Worm (Caenorhabditis elegans) whole organism, L4 larva: ENCODE measurements around the gene pigs-1.

Experiments
- F44E2.7 ChIP-seq: fragments of 200-800 bp; sonication (Bioruptor generic); IDR thresholded peaks from 2 replicates; pipeline ENCODE4 v2.1.2; 2022; ENCODE audit warnings: missing genetic modification characterization, missing compliant biosample characterization
- ZK546.5 ChIP-seq, 2 experiments: sonication (generic microtip); optimal IDR thresholded peaks; 2 replicates each; lab custom pipeline; 2017; ENCODE audit warnings: missing biosample characterization in 2 of 2, missing genetic modification characterization in 2 of 2
- aha-1 ChIP-seq: fragments of 150-350 bp; peaks from one replicate; lab custom pipeline; 2014; ENCODE audit warnings: missing biosample characterization, missing genetic modification characterization
- ama-1 ChIP-seq: fragments of 150-350 bp; optimal IDR thresholded peaks from 2 replicates; lab custom pipeline; 2014; ENCODE audit warnings: inconsistent platforms, mixed read lengths
- ceh-32 ChIP-seq: sonication (generic microtip); optimal IDR thresholded peaks from 2 replicates; lab custom pipeline; 2016; ENCODE audit warnings: mild to moderate bottlenecking, missing genetic modification characterization, missing compliant biosample characterization; ENCODE audit not compliant: poor library complexity
- ces-1 ChIP-seq: fragments of 150-350 bp; sonication (generic microtip); optimal IDR thresholded peaks from 4 replicates; lab custom pipeline; 2014; ENCODE audit warnings: missing biosample characterization, missing genetic modification reagents, missing genetic modification characterization
- daf-12 ChIP-seq: fragments of 150-350 bp; optimal IDR thresholded peaks from 2 replicates; lab custom pipeline; 2014; ENCODE audit warnings: missing biosample characterization, missing genetic modification reagents, missing genetic modification characterization
- daf-19 ChIP-seq: fragments of 200-800 bp; sonication (Bioruptor generic); conservative IDR thresholded peaks from 2 replicates; pipeline ENCODE4 v1.3.6; 2022; ENCODE audit warnings: missing genetic modification characterization, missing compliant biosample characterization
- dmd-6 ChIP-seq: fragments of 200-800 bp; sonication (Bioruptor generic); IDR thresholded peaks from 2 replicates; pipeline ENCODE4 v1.3.6; 2022; ENCODE audit warnings: missing genetic modification reagents, missing genetic modification characterization, missing compliant biosample characterization
- duxl-1 ChIP-seq: sonication (generic microtip); optimal IDR thresholded peaks from 2 replicates; lab custom pipeline; 2016; ENCODE audit warnings: mild to moderate bottlenecking, missing genetic modification characterization, moderate library complexity, missing compliant biosample characterization; ENCODE audit not compliant: poor library complexity
- egl-27 ChIP-seq: sonication (generic microtip); optimal IDR thresholded peaks from 3 replicates; lab custom pipeline; 2017; ENCODE audit warnings: missing biosample characterization, missing genetic modification reagents, missing genetic modification characterization
- fkh-10 ChIP-seq: fragments of 150-350 bp; optimal IDR thresholded peaks from 2 replicates; lab custom pipeline; 2014; ENCODE audit warnings: missing biosample characterization, missing genetic modification reagents, missing genetic modification characterization
- gei-8 ChIP-seq: fragments of 200-800 bp; sonication (Bioruptor generic); optimal IDR thresholded peaks from 2 replicates; lab custom pipeline; 2018; ENCODE audit warnings: mild to moderate bottlenecking, missing genetic modification characterization, missing compliant biosample characterization
- hlh-30 ChIP-seq: sonication (generic microtip); optimal IDR thresholded peaks from 2 replicates; lab custom pipeline; 2017; ENCODE audit warnings: antibody characterized with exemption, mild to moderate bottlenecking, missing genetic modification characterization, missing compliant biosample characterization; ENCODE audit not compliant: insufficient read depth
- lin-38 ChIP-seq: fragments of 200-800 bp; sonication (Bioruptor generic); IDR thresholded peaks from 2 replicates; pipeline ENCODE4 v1.3.6; 2022; ENCODE audit warnings: missing genetic modification reagents, missing genetic modification characterization, missing compliant biosample characterization
- lsy-2 ChIP-seq, 2 experiments: fragments of 150-350 bp in 1 of 2; sonication (generic microtip) in 1 of 2; optimal IDR thresholded peaks; 2 replicates each; lab custom pipeline; 2014 to 2017; ENCODE audit warnings: missing biosample characterization in 2 of 2, missing genetic modification characterization in 2 of 2
- mdt-29 ChIP-seq: fragments of 200-800 bp; sonication (Bioruptor generic); IDR thresholded peaks from 2 replicates; pipeline ENCODE4 v1.3.6; 2022; ENCODE audit warnings: missing genetic modification reagents, missing genetic modification characterization, missing compliant biosample characterization
- mxl-2 ChIP-seq: fragments of 200-800 bp; sonication (Bioruptor generic); conservative IDR thresholded peaks from 2 replicates; pipeline ENCODE4 v1.3.6; 2022; ENCODE audit warnings: missing genetic modification reagents, missing genetic modification characterization, missing compliant biosample characterization
- nhr-10 ChIP-seq: fragments of 150-350 bp; optimal IDR thresholded peaks from 2 replicates; lab custom pipeline; 2014; ENCODE audit warnings: missing biosample characterization, missing genetic modification characterization
- nhr-102 ChIP-seq: sonication (generic microtip); optimal IDR thresholded peaks from 2 replicates; lab custom pipeline; 2016; ENCODE audit warnings: mild to moderate bottlenecking, missing genetic modification characterization, moderate library complexity, missing compliant biosample characterization
- nhr-237 ChIP-seq: sonication (generic microtip); optimal IDR thresholded peaks from 2 replicates; lab custom pipeline; 2017; ENCODE audit warnings: missing biosample characterization, missing genetic modification characterization
- nhr-42 ChIP-seq: fragments of 200-800 bp; sonication (Bioruptor generic); IDR thresholded peaks from 2 replicates; pipeline ENCODE4 v1.3.6; 2022; ENCODE audit warnings: missing genetic modification characterization, missing compliant biosample characterization
- saeg-2 ChIP-seq: fragments of 200-800 bp; sonication (Bioruptor generic); IDR thresholded peaks from 2 replicates; pipeline ENCODE4 v1.3.6; 2022; ENCODE audit warnings: missing genetic modification reagents, missing genetic modification characterization, missing compliant biosample characterization
- sdz-12 ChIP-seq: fragments of 200-800 bp; sonication (Bioruptor generic); optimal IDR thresholded peaks from 2 replicates; lab custom pipeline; 2018; ENCODE audit warnings: mild to moderate bottlenecking, missing genetic modification characterization, missing compliant biosample characterization
- skn-1 ChIP-seq: fragments of 150-350 bp; optimal IDR thresholded peaks from 2 replicates; lab custom pipeline; 2014; ENCODE audit warnings: missing biosample characterization, missing genetic modification characterization
- snpc-1.2 ChIP-seq: fragments of 200-800 bp; sonication (Bioruptor generic); IDR thresholded peaks from 2 replicates; pipeline ENCODE4 v1.3.6; 2022; ENCODE audit warnings: missing genetic modification reagents, missing genetic modification characterization, missing compliant biosample characterization
- spr-1 ChIP-seq: sonication (generic microtip); optimal IDR thresholded peaks from 2 replicates; lab custom pipeline; 2016; ENCODE audit warnings: mild to moderate bottlenecking, missing genetic modification characterization, missing compliant biosample characterization
- spr-3 ChIP-seq: fragments of 200-800 bp; sonication (Bioruptor generic); optimal IDR thresholded peaks from 2 replicates; lab custom pipeline; 2018; ENCODE audit warnings: mild to moderate bottlenecking, missing genetic modification characterization, missing compliant biosample characterization
- unc-62 ChIP-seq, 3 experiments: fragments of 150-350 bp in 1 of 3; sonication (generic microtip); optimal IDR thresholded peaks in 2 of 3; peaks in 1 of 3; 1 replicate in 1 of 3; 2 replicates in 2 of 3; lab custom pipeline; 2014 to 2017; ENCODE audit warnings: missing biosample characterization in 3 of 3, missing genetic modification characterization in 3 of 3, missing genetic modification reagents in 3 of 3, missing genotype in 1 of 3

pigs-1 gene

ce11 chrIV:10170808-10171207 is 22.0 kb upstream of the pigs-1 start:
- TF ChIP-seq ces-1 (GFP tag; lab: Kevin White, UChicago) (peak; percentile 92), fkh-10 (GFP tag; lab: Kevin White, UChicago) (peak; percentile 79), nhr-102 (tag; lab: Kevin White, UChicago) (no peak), aha-1 (tag; lab: Kevin White, UChicago) (peak; percentile 20)

- TF ChIP-seq lin-38 (GFP tag; lab: Robert Waterston, UW) (peak; percentile 28; the same call in 1 of the 2 replicates), egl-27 (tag; lab: Kevin White, UChicago) (no peak)
Observed at ce11 chrIV:10164086-10164485, 15.2 kb upstream of the pigs-1 start.

- TF ChIP-seq daf-19 (GFP tag; lab: Robert Waterston, UW) (0 out of 2 replicates have a peak, but pooled peaks have one; percentile 13), unc-62 (GFP tag; optimal IDR thresholded peaks at IDR 0.05 in 1 of 2; lab: Kevin White, UChicago) (no peak), unc-62 (tag; optimal IDR thresholded peaks at IDR 0.05; lab: Kevin White, UChicago) (no peak)
- TF ChIP-seq, all 104 proteins: peak for 1
Observed at ce11 chrIV:10161706-10162105, 12.9 kb upstream of the pigs-1 start, which contains the start of gene pps-1. Gene pps-1 (plus strand): TSS chrIV:10162006.

ce11 chrIV:10157489-10158088 is 8.8 kb upstream of the pigs-1 start, which contains the start of gene ttr-53:
Gene ttr-53 (plus strand): TSS chrIV:10158038.
- TF ChIP-seq dmd-6 (GFP tag; lab: Robert Waterston, UW) (0 out of 2 replicates have a peak, but pooled peaks have one; percentile 11), daf-12 (tag; lab: Kevin White, UChicago) (no peak), mdt-29 (GFP tag; lab: Robert Waterston, UW) (no peak), aha-1 (tag; lab: Kevin White, UChicago) (peak; percentile 30)

ce11 chrIV:10157034-10157433 is 8.2 kb upstream of the pigs-1 start:
- no peak for TF ChIP-seq nhr-42 (GFP tag; lab: Robert Waterston, UW)
- no peak for TF ChIP-seq nhr-10 (tag; lab: Kevin White, UChicago)
- no peak for TF ChIP-seq lsy-2 (tag; optimal IDR thresholded peaks at IDR 0.05; lab: Kevin White, UChicago)
- peak; percentile 63; the same call in 1 of the 2 replicates for TF ChIP-seq snpc-1.2 (GFP tag; lab: Robert Waterston, UW)
- no peak for TF ChIP-seq saeg-2 (GFP tag; lab: Robert Waterston, UW)
- no peak for TF ChIP-seq F44E2.7 (GFP tag; lab: Robert Waterston, UW)
- no peak for TF ChIP-seq spr-3 (GFP tag; lab: Kevin White, UChicago)

- TF ChIP-seq nhr-237 (tag; lab: Kevin White, UChicago) (no peak), hlh-30 (tag; lab: Kevin White, UChicago) (peak; percentile 10), sdz-12 (no peak), gei-8 (GFP tag; lab: Kevin White, UChicago) (no peak), mxl-2 (GFP tag; lab: Robert Waterston, UW) (no peak), ZK546.5 (tag; optimal IDR thresholded peaks at IDR 0.05; lab: Kevin White, UChicago) (no peak), spr-1 (tag; lab: Kevin White, UChicago) (no peak)
Observed at ce11 chrIV:10155475-10155874, 6.6 kb upstream of the pigs-1 start, which contains the start of gene ttr-54. Gene ttr-54 (plus strand): TSS chrIV:10155775.

- TF ChIP-seq unc-62 (GFP tag; optimal IDR thresholded peaks at IDR 0.05 in 1 of 2; lab: Kevin White, UChicago) (peak in 1 of 2 experiments; percentile 95), unc-62 (tag; optimal IDR thresholded peaks at IDR 0.05; lab: Kevin White, UChicago) (no peak), ces-1 (GFP tag; lab: Kevin White, UChicago) (no peak), ceh-32 (no peak), egl-27 (tag; lab: Kevin White, UChicago) (no peak), nhr-42 (GFP tag; lab: Robert Waterston, UW) (no peak), ama-1 (lab: Kevin White, UChicago) (no peak), duxl-1 (no peak), skn-1 (tag; lab: Kevin White, UChicago) (no peak)
Observed at ce11 chrIV:10153479-10153878, 4.6 kb upstream of the pigs-1 start.
